Worm (Caenorhabditis elegans) whole organism, L4 larva: ENCODE data around the gene vps-36.

Experiments
- D1046.2 ChIP-seq: fragments of 200-800 bp; sonication (Bioruptor generic); IDR thresholded peaks from 2 replicates; pipeline ENCODE4 v1.3.6; 2022; ENCODE audit warnings: missing genetic modification characterization, missing compliant biosample characterization
- F10B5.3 ChIP-seq: sonication (generic microtip); optimal IDR thresholded peaks from 2 replicates; lab custom pipeline; 2016; ENCODE audit warnings: mild to moderate bottlenecking, missing genetic modification characterization, missing compliant biosample characterization
- F37D6.2 ChIP-seq: sonication (generic microtip); optimal IDR thresholded peaks from 2 replicates; lab custom pipeline; 2016; ENCODE audit warnings: mild to moderate bottlenecking, missing genetic modification characterization, missing compliant biosample characterization
- T20F7.1 ChIP-seq: fragments of 200-800 bp; sonication (Bioruptor generic); optimal IDR thresholded peaks from 2 replicates; lab custom pipeline; 2018; ENCODE audit warnings: mild to moderate bottlenecking, missing genetic modification characterization, missing compliant biosample characterization
- Y48G9A.11 ChIP-seq: fragments of 200-800 bp; sonication (Bioruptor generic); IDR thresholded peaks from 2 replicates; pipeline ENCODE4 v1.3.6; 2022; ENCODE audit warnings: missing genetic modification reagents, missing genetic modification characterization, missing compliant biosample characterization
- Y75B8A.6 ChIP-seq: fragments of 200-800 bp; sonication (Bioruptor generic); IDR thresholded peaks from 2 replicates; pipeline ENCODE4 v1.3.6; 2022; ENCODE audit warnings: missing genetic modification reagents, missing genetic modification characterization, missing compliant biosample characterization
- ZK337.2 ChIP-seq: fragments of 200-800 bp; sonication (Bioruptor generic); IDR thresholded peaks from 2 replicates; pipeline ENCODE4 v1.3.6; 2022; ENCODE audit warnings: missing genetic modification reagents, missing genetic modification characterization, missing compliant biosample characterization
- aha-1 ChIP-seq: fragments of 150-350 bp; peaks from one replicate; lab custom pipeline; 2014; ENCODE audit warnings: missing biosample characterization, missing genetic modification characterization
- ceh-32 ChIP-seq: sonication (generic microtip); optimal IDR thresholded peaks from 2 replicates; lab custom pipeline; 2016; ENCODE audit warnings: mild to moderate bottlenecking, missing genetic modification characterization, missing compliant biosample characterization; ENCODE audit not compliant: poor library complexity
- ceh-44 ChIP-seq: fragments of 200-800 bp; sonication (Bioruptor generic); IDR thresholded peaks from 2 replicates; pipeline ENCODE4 v1.3.6; 2022; ENCODE audit warnings: missing genetic modification reagents, missing genetic modification characterization, missing compliant biosample characterization
- ceh-82 ChIP-seq: sonication (generic microtip); optimal IDR thresholded peaks from 2 replicates; lab custom pipeline; 2017; ENCODE audit warnings: missing biosample characterization, missing genetic modification characterization
- ctbp-1 ChIP-seq: fragments of 200-800 bp; sonication (Bioruptor generic); IDR thresholded peaks from 2 replicates; pipeline ENCODE4 v1.3.6; 2022; ENCODE audit warnings: missing genetic modification reagents, missing genetic modification characterization, missing compliant biosample characterization
- daf-12 ChIP-seq: fragments of 150-350 bp; optimal IDR thresholded peaks from 2 replicates; lab custom pipeline; 2014; ENCODE audit warnings: missing biosample characterization, missing genetic modification reagents, missing genetic modification characterization
- daf-16 ChIP-seq, 3 experiments: sonication (generic microtip); optimal IDR thresholded peaks; 2 replicates each; lab custom pipeline; 2016 to 2017; ENCODE audit warnings: missing genetic modification characterization in 3 of 3, missing genetic modification reagents in 3 of 3, mild to moderate bottlenecking in 2 of 3, missing compliant biosample characterization in 2 of 3, missing biosample characterization in 1 of 3, moderate library complexity in 1 of 3
- daf-19 ChIP-seq: fragments of 200-800 bp; sonication (Bioruptor generic); conservative IDR thresholded peaks from 2 replicates; pipeline ENCODE4 v1.3.6; 2022; ENCODE audit warnings: missing genetic modification characterization, missing compliant biosample characterization
- dmd-6 ChIP-seq: fragments of 200-800 bp; sonication (Bioruptor generic); IDR thresholded peaks from 2 replicates; pipeline ENCODE4 v1.3.6; 2022; ENCODE audit warnings: missing genetic modification reagents, missing genetic modification characterization, missing compliant biosample characterization
- dve-1 ChIP-seq: sonication (generic microtip); optimal IDR thresholded peaks from 2 replicates; lab custom pipeline; 2017; ENCODE audit warnings: antibody characterized with exemption, mild to moderate bottlenecking, missing genetic modification characterization, missing compliant biosample characterization; ENCODE audit not compliant: insufficient read depth
- egl-43 ChIP-seq: fragments of 200-800 bp; sonication (Bioruptor generic); IDR thresholded peaks from 2 replicates; pipeline ENCODE4 v1.3.6; 2022; ENCODE audit warnings: missing genetic modification reagents, missing genetic modification characterization, missing compliant biosample characterization
- fkh-10 ChIP-seq: fragments of 150-350 bp; optimal IDR thresholded peaks from 2 replicates; lab custom pipeline; 2014; ENCODE audit warnings: missing biosample characterization, missing genetic modification reagents, missing genetic modification characterization
- fos-1 ChIP-seq: fragments of 150-350 bp; optimal IDR thresholded peaks from 2 replicates; lab custom pipeline; 2014; ENCODE audit warnings: missing biosample characterization, missing genetic modification characterization
- gei-8 ChIP-seq: fragments of 200-800 bp; sonication (Bioruptor generic); optimal IDR thresholded peaks from 2 replicates; lab custom pipeline; 2018; ENCODE audit warnings: mild to moderate bottlenecking, missing genetic modification characterization, missing compliant biosample characterization
- hlh-30 ChIP-seq: sonication (generic microtip); optimal IDR thresholded peaks from 2 replicates; lab custom pipeline; 2017; ENCODE audit warnings: antibody characterized with exemption, mild to moderate bottlenecking, missing genetic modification characterization, missing compliant biosample characterization; ENCODE audit not compliant: insufficient read depth
- hmg-1.1 ChIP-seq: fragments of 200-800 bp; sonication (Bioruptor generic); IDR thresholded peaks from 2 replicates; pipeline ENCODE4 v1.3.6; 2022; ENCODE audit warnings: missing genetic modification reagents, missing genetic modification characterization, missing compliant biosample characterization
- lin-15B ChIP-seq: fragments of 150-350 bp; sonication (generic microtip); optimal IDR thresholded peaks from 3 replicates; lab custom pipeline; 2014; ENCODE audit warnings: missing biosample characterization, missing genetic modification characterization
- lin-38 ChIP-seq: fragments of 200-800 bp; sonication (Bioruptor generic); IDR thresholded peaks from 2 replicates; pipeline ENCODE4 v1.3.6; 2022; ENCODE audit warnings: missing genetic modification reagents, missing genetic modification characterization, missing compliant biosample characterization
- lir-3 ChIP-seq: sonication (generic microtip); optimal IDR thresholded peaks from 2 replicates; lab custom pipeline; 2016; ENCODE audit warnings: mild to moderate bottlenecking, missing genetic modification characterization, missing compliant biosample characterization
- lsy-2 ChIP-seq, 2 experiments: fragments of 150-350 bp in 1 of 2; sonication (generic microtip) in 1 of 2; optimal IDR thresholded peaks; 2 replicates each; lab custom pipeline; 2014 to 2017; ENCODE audit warnings: missing biosample characterization in 2 of 2, missing genetic modification characterization in 2 of 2
- mdl-1 ChIP-seq, 2 experiments: fragments of 150-350 bp in 1 of 2; sonication (generic microtip) in 1 of 2; optimal IDR thresholded peaks; 2 replicates each; lab custom pipeline; 2014 to 2017; ENCODE audit warnings: missing biosample characterization in 2 of 2, missing genetic modification characterization in 2 of 2
- mxl-3 ChIP-seq: fragments of 200-800 bp; sonication (Bioruptor generic); optimal IDR thresholded peaks from 2 replicates; lab custom pipeline; 2018; ENCODE audit warnings: mild to moderate bottlenecking, missing genetic modification characterization, missing compliant biosample characterization
- nhr-10 ChIP-seq: fragments of 150-350 bp; optimal IDR thresholded peaks from 2 replicates; lab custom pipeline; 2014; ENCODE audit warnings: missing biosample characterization, missing genetic modification characterization
- nhr-11 ChIP-seq: fragments of 150-350 bp; optimal IDR thresholded peaks from 2 replicates; lab custom pipeline; 2014; ENCODE audit warnings: missing biosample characterization, missing genetic modification characterization
- nhr-111 ChIP-seq: fragments of 200-800 bp; sonication (Bioruptor generic); optimal IDR thresholded peaks from 2 replicates; lab custom pipeline; 2018; ENCODE audit warnings: mild to moderate bottlenecking, missing genetic modification characterization, missing compliant biosample characterization
- nhr-28 ChIP-seq: fragments of 150-350 bp; optimal IDR thresholded peaks from 2 replicates; lab custom pipeline; 2014; ENCODE audit warnings: missing biosample characterization, missing genetic modification characterization
- nhr-42 ChIP-seq: fragments of 200-800 bp; sonication (Bioruptor generic); IDR thresholded peaks from 2 replicates; pipeline ENCODE4 v1.3.6; 2022; ENCODE audit warnings: missing genetic modification characterization, missing compliant biosample characterization
- nhr-48 ChIP-seq: sonication (generic microtip); optimal IDR thresholded peaks from 2 replicates; lab custom pipeline; 2016; ENCODE audit warnings: mild to moderate bottlenecking, missing genetic modification characterization, missing compliant biosample characterization
- nhr-6 ChIP-seq: fragments of 150-350 bp; optimal IDR thresholded peaks from 2 replicates; lab custom pipeline; 2014; ENCODE audit warnings: missing biosample characterization, missing genetic modification characterization
- pha-4 ChIP-seq, 2 experiments: fragments of 150-350 bp in 1 of 2; fragments of 200-800 bp in 1 of 2; sonication (Bioruptor generic) in 1 of 2; IDR thresholded peaks in 1 of 2; optimal IDR thresholded peaks in 1 of 2; 2 replicates each; pipeline versions ENCODE4 v1.3.6 to Lab custom; 2014 to 2022; ENCODE audit warnings: missing genetic modification characterization in 2 of 2, missing genetic modification reagents in 2 of 2, missing biosample characterization in 1 of 2, missing compliant biosample characterization in 1 of 2
- php-3 ChIP-seq: fragments of 200-800 bp; sonication (Bioruptor generic); IDR thresholded peaks from 2 replicates; pipeline ENCODE4 v1.3.6; 2022; ENCODE audit warnings: missing genetic modification reagents, missing genetic modification characterization, missing compliant biosample characterization
- sdz-12 ChIP-seq: fragments of 200-800 bp; sonication (Bioruptor generic); optimal IDR thresholded peaks from 2 replicates; lab custom pipeline; 2018; ENCODE audit warnings: mild to moderate bottlenecking, missing genetic modification characterization, missing compliant biosample characterization
- snpc-1.2 ChIP-seq: fragments of 200-800 bp; sonication (Bioruptor generic); IDR thresholded peaks from 2 replicates; pipeline ENCODE4 v1.3.6; 2022; ENCODE audit warnings: missing genetic modification reagents, missing genetic modification characterization, missing compliant biosample characterization
- snpc-4 ChIP-seq: fragments of 150-350 bp; optimal IDR thresholded peaks from 2 replicates; lab custom pipeline; 2014; ENCODE audit warnings: missing biosample characterization, missing genetic modification characterization
- spr-1 ChIP-seq: sonication (generic microtip); optimal IDR thresholded peaks from 2 replicates; lab custom pipeline; 2016; ENCODE audit warnings: mild to moderate bottlenecking, missing genetic modification characterization, missing compliant biosample characterization
- tra-1 ChIP-seq: fragments of 200-800 bp; sonication (Bioruptor generic); IDR thresholded peaks from 2 replicates; pipeline ENCODE4 v1.3.6; 2022; ENCODE audit warnings: missing genetic modification reagents, missing genetic modification characterization, missing compliant biosample characterization
- unc-39 ChIP-seq: sonication (generic microtip); optimal IDR thresholded peaks from 2 replicates; lab custom pipeline; 2017; ENCODE audit warnings: missing biosample characterization, missing genetic modification characterization
- zfp-2 ChIP-seq: sonication (generic microtip); optimal IDR thresholded peaks from 2 replicates; lab custom pipeline; 2016; ENCODE audit warnings: mild to moderate bottlenecking, missing genetic modification characterization, missing compliant biosample characterization
- ztf-7 ChIP-seq: fragments of 150-350 bp; optimal IDR thresholded peaks from 2 replicates; lab custom pipeline; 2014; ENCODE audit warnings: missing biosample characterization, missing genetic modification characterization

The vps-36 gene

ce11 chrV:10942161-10942560, 18.3 kb downstream of the vps-36 start, which contains the start of gene zip-9:
zip-9 (plus strand) TSS chrV:10942461.
- TF ChIP-seq Y75B8A.6 (GFP tag; lab: Robert Waterston, UW), result 0 out of 2 replicates have a peak, but pooled peaks have one; percentile 18
- TF ChIP-seq ctbp-1 (GFP tag; lab: Robert Waterston, UW), result no peak

- TF ChIP-seq daf-16 (GFP tag; optimal IDR thresholded peaks at IDR 0.05; lab: Kevin White, UChicago) (no peak), daf-16 (tag; optimal IDR thresholded peaks at IDR 0.05; lab: Kevin White, UChicago) (no peak), lin-38 (GFP tag; lab: Robert Waterston, UW) (no peak), aha-1 (tag; lab: Kevin White, UChicago) (no peak), ceh-82 (tag; lab: Kevin White, UChicago) (no peak), F10B5.3 (tag; lab: Kevin White, UChicago) (no peak), snpc-4 (tag; lab: Kevin White, UChicago) (no peak), ceh-44 (GFP tag; lab: Robert Waterston, UW) (no peak), Y48G9A.11 (GFP tag; lab: Robert Waterston, UW) (no peak), snpc-1.2 (GFP tag; lab: Robert Waterston, UW) (no peak), dmd-6 (GFP tag; lab: Robert Waterston, UW) (no peak), fkh-10 (GFP tag; lab: Kevin White, UChicago) (no peak), nhr-10 (tag; lab: Kevin White, UChicago) (no peak), nhr-28 (no peak), unc-39 (no peak), egl-43 (GFP tag; lab: Robert Waterston, UW) (no peak), daf-12 (tag; lab: Kevin White, UChicago) (no peak), fos-1 (tag; lab: Kevin White, UChicago) (no peak), ceh-32 (tag; lab: Kevin White, UChicago) (no peak), sdz-12 (no peak), nhr-42 (no peak)
Observed at ce11 chrV:10941150-10941549, 19.3 kb downstream of the vps-36 start, which contains the start of gene F17C11.26. F17C11.26 (plus strand) TSS chrV:10941450.

- TF ChIP-seq php-3 (GFP tag; lab: Robert Waterston, UW), result no peak
- peak; percentile 75 for TF ChIP-seq mxl-3 (GFP tag; lab: Kevin White, UChicago)
- TF ChIP-seq lin-38 (GFP tag; lab: Robert Waterston, UW), result peak; percentile 38
- TF ChIP-seq nhr-28, result peak; percentile 95
- TF ChIP-seq D1046.2 (GFP tag; lab: Robert Waterston, UW), result no peak
- no peak for TF ChIP-seq nhr-111 (GFP tag; lab: Kevin White, UChicago)
- peak; percentile 58 for TF ChIP-seq hlh-30 (tag; lab: Kevin White, UChicago)
- TF ChIP-seq mdl-1 (tag; optimal IDR thresholded peaks at IDR 0.05; lab: Kevin White, UChicago), result peak; percentile 70 to 72
- peak in 1 of 2 experiments; percentile 73 for TF ChIP-seq lsy-2 (tag; optimal IDR thresholded peaks at IDR 0.05; lab: Kevin White, UChicago)
- TF ChIP-seq lin-15B, result no peak
- TF ChIP-seq gei-8 (GFP tag; lab: Kevin White, UChicago), result no peak
- TF ChIP-seq nhr-48 (tag; lab: Kevin White, UChicago), result peak; percentile 89
- TF ChIP-seq daf-16 (GFP tag; optimal IDR thresholded peaks at IDR 0.05; lab: Kevin White, UChicago), result no peak
- TF ChIP-seq daf-16 (tag; optimal IDR thresholded peaks at IDR 0.05; lab: Kevin White, UChicago), result peak; percentile 93
- peak; percentile 28 for TF ChIP-seq T20F7.1 (GFP tag; lab: Kevin White, UChicago)
- TF ChIP-seq lir-3 (tag; lab: Kevin White, UChicago), result no peak
- peak; percentile 33; the same call in 1 of the 2 replicates for TF ChIP-seq tra-1 (GFP tag; lab: Robert Waterston, UW)
- TF ChIP-seq F37D6.2 (tag; lab: Kevin White, UChicago), result peak; percentile 33
- TF ChIP-seq zfp-2, result no peak
- TF ChIP-seq hmg-1.1, result peak; percentile 55; the same call in 1 of the 2 replicates
- TF ChIP-seq nhr-6, result peak; percentile 8
- no peak for TF ChIP-seq ZK337.2
- TF ChIP-seq pha-4 (GFP tag; IDR thresholded peaks at IDR 0.05; lab: Robert Waterston, UW), result peak; percentile 82
- no peak for TF ChIP-seq pha-4 (tag; optimal IDR thresholded peaks at IDR 0.05; lab: Kevin White, UChicago)
- TF ChIP-seq nhr-11, result peak; percentile 31
- peak; percentile 91 for TF ChIP-seq ztf-7 (tag; lab: Kevin White, UChicago)
- TF ChIP-seq snpc-4 (tag; lab: Kevin White, UChicago), result no peak
- 0 out of 2 replicates have a peak, but pooled peaks have one; percentile 23 for TF ChIP-seq daf-19
- TF ChIP-seq aha-1 (tag; lab: Kevin White, UChicago), result peak; percentile 49
- peak; percentile 88 for TF ChIP-seq dve-1 (tag; lab: Kevin White, UChicago)
- no peak for TF ChIP-seq ceh-32 (tag; lab: Kevin White, UChicago)
- peak; percentile 71 for TF ChIP-seq spr-1 (tag; lab: Kevin White, UChicago)
Observed at ce11 chrV:10940571-10940991, 19.9 kb downstream of the vps-36 start.
